Fruit fly (Drosophila melanogaster): ENCODE data around the gene Vml.

The Vml gene

dm6 chrX:2302875-2303274 lies 27.3 kb downstream of the Vml start (continued):
- TF ChIP-seq Abd-B (GFP tag; optimal IDR thresholded peaks at IDR 0.05) (no peak), mirr (GFP tag; optimal IDR thresholded peaks at IDR 0.05) (peak; percentile 66), CG8290 (GFP tag; optimal IDR thresholded peaks at IDR 0.05) (no peak), CG8290 (tag; optimal IDR thresholded peaks at IDR 0.05) (peak in 1 of 2 experiments; percentile 19), Awh (GFP tag; IDR thresholded peaks at IDR 0.05) (no peak), exex (tag; optimal IDR thresholded peaks at IDR 0.05) (peak; percentile 47), CG1647 (GFP tag; optimal IDR thresholded peaks at IDR 0.05) (no peak), E2f2 (GFP tag; IDR thresholded peaks at IDR 0.05) (no peak), CG10543 (GFP tag; optimal IDR thresholded peaks at IDR 0.05) (peak; percentile 42), z (GFP tag; IDR thresholded peaks at IDR 0.05) (0 out of 3 replicates have a peak, but pooled peaks have one; percentile 4), sens-2 (GFP tag; IDR thresholded peaks at IDR 0.05) (no peak), CG7357 (GFP tag; IDR thresholded peaks at IDR 0.05) (no peak), fd64A (GFP tag; optimal IDR thresholded peaks at IDR 0.05) (no peak), lilli (GFP tag; optimal IDR thresholded peaks at IDR 0.05) (no peak)

- TF ChIP-seq psq (GFP tag; optimal IDR thresholded peaks at IDR 0.05) (peak; percentile 80), CG14441 (GFP tag; IDR thresholded peaks at IDR 0.05) (peak; percentile 87), unpg (GFP tag; optimal IDR thresholded peaks at IDR 0.05) (peak; percentile 90), CG18764 (GFP tag; optimal IDR thresholded peaks at IDR 0.05) (peak; percentile 76), CG2678 (tag; optimal IDR thresholded peaks at IDR 0.05) (peak; percentile 92), jigr1 (GFP tag; IDR thresholded peaks at IDR 0.05) (peak; percentile 25; the same call in 1 of the 3 replicates), Oaz (GFP tag; IDR thresholded peaks at IDR 0.05) (peak; percentile 74), Dad (GFP tag; optimal IDR thresholded peaks at IDR 0.05) (peak; percentile 94), HmgZ (tag; optimal IDR thresholded peaks at IDR 0.05) (peak; percentile 94), CG13123 (GFP tag; optimal IDR thresholded peaks at IDR 0.05) (peak; percentile 62), CG12104 (GFP tag; optimal IDR thresholded peaks at IDR 0.05) (no peak), CG15696 (tag; optimal IDR thresholded peaks at IDR 0.05) (peak; percentile 81), tx (GFP tag; optimal IDR thresholded peaks at IDR 0.05) (peak; percentile 89), bigmax (GFP tag; optimal IDR thresholded peaks at IDR 0.05) (no peak), br (optimal IDR thresholded peaks at IDR 0.05) (no peak), CG7987 (GFP tag; optimal IDR thresholded peaks at IDR 0.05) (peak; percentile 55), sob (GFP tag; IDR thresholded peaks at IDR 0.05) (peak; percentile 84), Six4 (GFP tag; optimal IDR thresholded peaks at IDR 0.05) (peak; percentile 84), bab2 (GFP tag; optimal IDR thresholded peaks at IDR 0.05) (peak; percentile 88), Poxn (GFP tag; IDR thresholded peaks at IDR 0.05) (peak; percentile 32; the same call in 1 of the 2 replicates), fu2 (GFP tag; optimal IDR thresholded peaks at IDR 0.05) (peak; percentile 94), MESR4 (GFP tag; optimal IDR thresholded peaks at IDR 0.05) (peak; percentile 26), nmo (GFP tag; optimal IDR thresholded peaks at IDR 0.05) (peak; percentile 91), CG17186 (GFP tag; optimal IDR thresholded peaks at IDR 0.05) (peak; percentile 57), sr (GFP tag; IDR thresholded peaks at IDR 0.05) (0 out of 3 replicates have a peak, but pooled peaks have one; percentile 11), BtbVII (GFP tag; optimal IDR thresholded peaks at IDR 0.05) (peak; percentile 89), nau (GFP tag; optimal IDR thresholded peaks at IDR 0.05) (peak; percentile 73), CG11696 (GFP tag; IDR thresholded peaks at IDR 0.05) (peak; percentile 35; the same call in 1 of the 2 replicates), Trl (optimal IDR thresholded peaks at IDR 0.05) (peak; percentile 90), Trl (GFP tag; optimal IDR thresholded peaks at IDR 0.05) (peak; percentile 87), CG13894 (tag; optimal IDR thresholded peaks at IDR 0.05) (peak; percentile 64), B-H2 (GFP tag; optimal IDR thresholded peaks at IDR 0.05) (peak; percentile 50), kah (GFP tag; optimal IDR thresholded peaks at IDR 0.05) (peak; percentile 57), Antp (GFP tag; optimal IDR thresholded peaks at IDR 0.05) (peak; percentile 91), hth (optimal IDR thresholded peaks at IDR 0.05) (no peak), Neu2 (GFP tag; optimal IDR thresholded peaks at IDR 0.05; ENCODE audit: borderline replicate concordance) (peak; percentile 68), bsh (GFP tag; optimal IDR thresholded peaks at IDR 0.05) (peak; percentile 77 to 88)
Observed at dm6 chrX:2303771-2304513, 28.3 kb downstream of the Vml start.

All from whole organism, embryonic.